Worm (Caenorhabditis elegans): Measurements from ENCODE around the gene lips-1.

DNA sequence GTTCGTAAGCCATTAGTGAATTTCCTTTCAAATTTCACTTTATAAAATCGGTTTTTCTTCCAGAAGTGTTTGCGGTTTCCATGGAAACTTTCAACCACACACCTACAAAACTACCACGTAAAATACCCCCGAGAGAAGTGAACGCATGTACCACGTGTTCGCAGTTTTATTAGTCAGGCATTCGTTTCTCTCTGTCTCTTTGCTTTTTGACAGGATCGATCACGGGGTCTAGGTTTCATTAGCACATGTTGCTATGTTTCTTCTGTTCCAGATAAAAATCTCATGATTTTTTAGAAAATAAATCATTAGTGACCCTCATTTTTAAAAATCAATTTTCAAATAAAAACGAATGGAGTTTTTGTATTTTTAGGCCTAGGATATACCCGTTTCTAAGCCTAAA lies 48.1 kb upstream of the lips-1 start:
- no peak for TF ChIP-seq fos-1 (tag; optimal IDR thresholded peaks at IDR 0.05)
- no peak for TF ChIP-seq nhr-77 (tag; optimal IDR thresholded peaks at IDR 0.05)
- TF ChIP-seq unc-39 (tag; optimal IDR thresholded peaks at IDR 0.05) = no peak
- TF ChIP-seq snpc-4 (tag; optimal IDR thresholded peaks at IDR 0.05) = no peak
- no peak for TF ChIP-seq elt-1 (tag; optimal IDR thresholded peaks at IDR 0.05)
- TF ChIP-seq nhr-129 (tag; optimal IDR thresholded peaks at IDR 0.05) = no peak
- no peak for TF ChIP-seq nhr-10 (tag; optimal IDR thresholded peaks at IDR 0.05)
- TF ChIP-seq elt-3 (tag; optimal IDR thresholded peaks at IDR 0.05) = no peak
- no peak for TF ChIP-seq nhr-11 (tag; optimal IDR thresholded peaks at IDR 0.05)
- TF ChIP-seq lin-39 (tag; optimal IDR thresholded peaks at IDR 0.05) = no peak
- TF ChIP-seq unc-62 (GFP tag; optimal IDR thresholded peaks at IDR 0.05) = no peak
- TF ChIP-seq mbf-1 (tag; optimal IDR thresholded peaks at IDR 0.05) = no peak
- no peak for TF ChIP-seq egl-27 (tag; optimal IDR thresholded peaks at IDR 0.05)
- no peak for TF ChIP-seq unc-55 (GFP tag; optimal IDR thresholded peaks at IDR 0.05)

Data from whole organism, L2 larva.